Fruit fly (Drosophila melanogaster): ENCODE data around the gene CG45075.
A peak's percentile ranks its signal among the peaks of the same experiment; 100 is the strongest.

The CG45075 gene

dm6 chr2L:6051212-6051621, 40.0 kb upstream of the CG45075 start (continued):
- TF ChIP-seq CG15601 (tag; optimal IDR thresholded peaks at IDR 0.05) (peak; percentile 94), vvl (GFP tag; IDR thresholded peaks at IDR 0.05) (peak; percentile 99), NC2α (GFP tag; optimal IDR thresholded peaks at IDR 0.05) (peak; percentile 81), pzg (GFP tag; optimal IDR thresholded peaks at IDR 0.05) (peak; percentile 10), so (GFP tag; IDR thresholded peaks at IDR 0.05) (peak; percentile 95), CG7786 (GFP tag; optimal IDR thresholded peaks at IDR 0.05) (peak; percentile 86), CG12236 (GFP tag; optimal IDR thresholded peaks at IDR 0.05) (peak; percentile 92), CG7357 (GFP tag; IDR thresholded peaks at IDR 0.05) (0 out of 3 replicates have a peak, but pooled peaks have one; percentile 76), CG4424 (GFP tag; optimal IDR thresholded peaks at IDR 0.05) (peak; percentile 95), ro (GFP tag; IDR thresholded peaks at IDR 0.05) (peak; percentile 73), CG12299 (tag; optimal IDR thresholded peaks at IDR 0.05) (peak; percentile 97), Hsf (GFP tag; optimal IDR thresholded peaks at IDR 0.05) (peak; percentile 94), CG8388 (GFP tag; optimal IDR thresholded peaks at IDR 0.05) (peak; percentile 97), Mad (GFP tag; optimal IDR thresholded peaks at IDR 0.05) (peak; percentile 91), fd3F (GFP tag; optimal IDR thresholded peaks at IDR 0.05) (peak; percentile 92), Nf-YA (GFP tag; IDR thresholded peaks at IDR 0.05) (peak; percentile 90), Meics (GFP tag; optimal IDR thresholded peaks at IDR 0.05) (peak; percentile 97), gem (tag; optimal IDR thresholded peaks at IDR 0.05) (peak; percentile 98), CG8281 (tag; optimal IDR thresholded peaks at IDR 0.05) (peak; percentile 83), corto (GFP tag; optimal IDR thresholded peaks at IDR 0.05) (peak; percentile 92), HmgD (GFP tag; optimal IDR thresholded peaks at IDR 0.05) (peak; percentile 69), Spps (tag; optimal IDR thresholded peaks at IDR 0.05) (peak; percentile 95), CG34422 (GFP tag; IDR thresholded peaks at IDR 0.05) (peak; percentile 92), CG17568 (GFP tag; optimal IDR thresholded peaks at IDR 0.05) (no peak), Six4 (GFP tag; optimal IDR thresholded peaks at IDR 0.05) (peak; percentile 93), CG10543 (GFP tag; optimal IDR thresholded peaks at IDR 0.05) (peak; percentile 96), CG14710 (tag; optimal IDR thresholded peaks at IDR 0.05) (peak; percentile 94), Med (GFP tag) (peak; percentile 100), Xrp1 (GFP tag; IDR thresholded peaks at IDR 0.05) (peak; percentile 96), HLH3B (GFP tag; IDR thresholded peaks at IDR 0.05) (peak; percentile 95), da (GFP tag; optimal IDR thresholded peaks at IDR 0.05) (peak; percentile 86), Ada2b (GFP tag; IDR thresholded peaks at IDR 0.05) (peak; percentile 96), pfk (GFP tag; optimal IDR thresholded peaks at IDR 0.05) (peak; percentile 57), CG6654 (GFP tag; optimal IDR thresholded peaks at IDR 0.05) (peak; percentile 82), CG9817 (tag; optimal IDR thresholded peaks at IDR 0.05) (peak; percentile 94), NFAT (GFP tag; IDR thresholded peaks at IDR 0.05) (peak; percentile 79), CG13123 (GFP tag; optimal IDR thresholded peaks at IDR 0.05) (peak; percentile 77), pan (optimal IDR thresholded peaks at IDR 0.05) (no peak), pan (GFP tag; optimal IDR thresholded peaks at IDR 0.05 in 1 of 2, IDR thresholded peaks at IDR 0.05 in 1 of 2) (peak in 1 of 2 experiments; percentile 94), ara (GFP tag; IDR thresholded peaks at IDR 0.05) (peak; percentile 96), tio (GFP tag; optimal IDR thresholded peaks at IDR 0.05) (no peak), D (optimal IDR thresholded peaks at IDR 0.05) (no peak), D (GFP tag; optimal IDR thresholded peaks at IDR 0.05) (peak; percentile 93), CG8924 (tag; optimal IDR thresholded peaks at IDR 0.05) (peak; percentile 98), otp (GFP tag; IDR thresholded peaks at IDR 0.05) (peak; percentile 94), CG11456 (GFP tag; IDR thresholded peaks at IDR 0.05) (peak; percentile 93), CG4707 (GFP tag; optimal IDR thresholded peaks at IDR 0.05) (peak; percentile 89), Nf-YC (tag; optimal IDR thresholded peaks at IDR 0.05) (peak; percentile 87), CG3995 (GFP tag; optimal IDR thresholded peaks at IDR 0.05) (peak; percentile 66), Dref (GFP tag; IDR thresholded peaks at IDR 0.05) (0 out of 2 replicates have a peak, but pooled peaks have one; percentile 20), Aef1 (GFP tag; IDR thresholded peaks at IDR 0.05) (peak; percentile 83), sna (GFP tag; IDR thresholded peaks at IDR 0.05; ENCODE audit: partially characterized antibody) (no peak)

All from whole organism, embryonic.